Worm (Caenorhabditis elegans) whole organism, L1 larva: Measurements from ENCODE around the gene calu-1.

Experiments used
- C16A3.4 ChIP-seq: fragments of 150-350 bp; optimal IDR thresholded peaks from 2 replicates; lab custom pipeline; 2014; ENCODE audit warnings: missing biosample characterization, missing genetic modification characterization
- C34B4.2 ChIP-seq: sonication (generic microtip); optimal IDR thresholded peaks from 2 replicates; lab custom pipeline; 2017; ENCODE audit warnings: mild to moderate bottlenecking, missing genetic modification characterization, missing compliant biosample characterization
- F16B12.6 ChIP-seq: fragments of 150-350 bp; optimal IDR thresholded peaks from 2 replicates; lab custom pipeline; 2014; ENCODE audit warnings: missing biosample characterization, missing genetic modification characterization
- Y116A8C.19 ChIP-seq: sonication (generic microtip); optimal IDR thresholded peaks from 2 replicates; lab custom pipeline; 2016; ENCODE audit warnings: missing compliant biosample characterization, missing genetic modification characterization, borderline replicate concordance
- aha-1 ChIP-seq: fragments of 150-350 bp; optimal IDR thresholded peaks from 2 replicates; lab custom pipeline; 2014; ENCODE audit warnings: missing biosample characterization, missing genetic modification characterization
- aly-2 ChIP-seq: fragments of 150-350 bp; optimal IDR thresholded peaks from 2 replicates; lab custom pipeline; 2014; ENCODE audit warnings: missing biosample characterization, missing genetic modification characterization
- ama-1 ChIP-seq: fragments of 150-350 bp; optimal IDR thresholded peaks from 2 replicates; lab custom pipeline; 2014
- blmp-1 ChIP-seq: fragments of 150-350 bp; optimal IDR thresholded peaks from 2 replicates; lab custom pipeline; 2014; ENCODE audit warnings: missing biosample characterization, missing genetic modification characterization
- ceh-8 ChIP-seq: fragments of 200-800 bp; sonication (Bioruptor generic); optimal IDR thresholded peaks from 2 replicates; lab custom pipeline; 2018; ENCODE audit warnings: mild to moderate bottlenecking, missing genetic modification characterization, moderate library complexity, missing compliant biosample characterization
- ceh-88 ChIP-seq: fragments of 200-800 bp; sonication (Bioruptor generic); IDR thresholded peaks from 2 replicates; pipeline ENCODE4 v1.3.6; 2022; ENCODE audit warnings: missing genetic modification characterization, missing compliant biosample characterization
- ces-1 ChIP-seq: fragments of 150-350 bp; optimal IDR thresholded peaks from 2 replicates; lab custom pipeline; 2014; ENCODE audit warnings: missing biosample characterization, missing genetic modification reagents, missing genetic modification characterization
- dsc-1 ChIP-seq: sonication (generic microtip); optimal IDR thresholded peaks from 2 replicates; lab custom pipeline; 2016; ENCODE audit warnings: mild to moderate bottlenecking, missing genetic modification characterization, missing compliant biosample characterization
- efl-1 ChIP-seq, 4 experiments: fragments of 150-350 bp; optimal IDR thresholded peaks in 3 of 4; peaks in 1 of 4; 1 replicate in 1 of 4; 2 replicates in 3 of 4; lab custom pipeline; 2014; ENCODE audit warnings: missing biosample characterization in 2 of 4, missing genetic modification characterization in 2 of 4, missing genetic modification reagents in 2 of 4
- elt-2 ChIP-seq: sonication (generic microtip); optimal IDR thresholded peaks from 2 replicates; lab custom pipeline; 2016; ENCODE audit warnings: missing genetic modification characterization, mild to moderate bottlenecking, inconsistent platforms, missing compliant biosample characterization, missing genetic modification reagents
- ets-5 ChIP-seq: fragments of 200-800 bp; sonication (Bioruptor generic); IDR thresholded peaks from 2 replicates; pipeline ENCODE4 v1.3.6; 2022; ENCODE audit warnings: missing genetic modification characterization, missing compliant biosample characterization
- fkh-4 ChIP-seq: sonication (generic microtip); optimal IDR thresholded peaks from 2 replicates; lab custom pipeline; 2016; ENCODE audit warnings: missing compliant biosample characterization, missing genetic modification characterization, borderline replicate concordance
- grh-1 ChIP-seq: fragments of 200-800 bp; sonication (Bioruptor generic); IDR thresholded peaks from 2 replicates; pipeline ENCODE4 v1.3.6; 2022; ENCODE audit warnings: missing genetic modification reagents, missing genetic modification characterization, missing compliant biosample characterization
- hlh-17 ChIP-seq: fragments of 200-800 bp; sonication (Bioruptor generic); optimal IDR thresholded peaks from 2 replicates; lab custom pipeline; 2018; ENCODE audit warnings: missing genetic modification characterization, mild to moderate bottlenecking, missing compliant biosample characterization, moderate library complexity, borderline replicate concordance
- irx-1 ChIP-seq: sonication (generic microtip); optimal IDR thresholded peaks from 2 replicates; lab custom pipeline; 2016; ENCODE audit warnings: missing genetic modification characterization, missing compliant biosample characterization
- lin-13 ChIP-seq: fragments of 150-350 bp; optimal IDR thresholded peaks from 2 replicates; lab custom pipeline; 2014; ENCODE audit warnings: missing biosample characterization, missing genetic modification reagents, missing genetic modification characterization
- lin-14 ChIP-seq: fragments of 200-800 bp; sonication (Bioruptor generic); optimal IDR thresholded peaks from 2 replicates; lab custom pipeline; 2018; ENCODE audit warnings: mild to moderate bottlenecking, missing genetic modification characterization, moderate library complexity, missing compliant biosample characterization
- lin-15B ChIP-seq: fragments of 150-350 bp; sonication (generic microtip); optimal IDR thresholded peaks from 3 replicates; lab custom pipeline; 2014; ENCODE audit warnings: missing biosample characterization, missing genetic modification characterization
- lin-35 ChIP-seq, 2 experiments: fragments of 150-350 bp; optimal IDR thresholded peaks; 2 replicates each; lab custom pipeline; 2014; ENCODE audit warnings: missing biosample characterization in 2 of 2, missing genetic modification characterization in 2 of 2, missing genetic modification reagents in 2 of 2
- lin-39 ChIP-seq: fragments of 150-350 bp; optimal IDR thresholded peaks from 2 replicates; lab custom pipeline; 2014; ENCODE audit warnings: missing biosample characterization, missing genetic modification reagents, missing genetic modification characterization
- mab-9 ChIP-seq: fragments of 200-800 bp; sonication (Bioruptor generic); IDR thresholded peaks from 2 replicates; pipeline ENCODE4 v1.3.6; 2022; ENCODE audit warnings: missing genetic modification reagents, missing genetic modification characterization, missing compliant biosample characterization
- mep-1 ChIP-seq: fragments of 150-350 bp; optimal IDR thresholded peaks from 2 replicates; lab custom pipeline; 2014; ENCODE audit warnings: missing biosample characterization, missing genetic modification characterization
- nhr-20 ChIP-seq: sonication (generic microtip); optimal IDR thresholded peaks from 2 replicates; lab custom pipeline; 2016; ENCODE audit warnings: mild to moderate bottlenecking, missing genetic modification characterization, missing compliant biosample characterization
- nhr-237 ChIP-seq: fragments of 150-350 bp; optimal IDR thresholded peaks from 2 replicates; lab custom pipeline; 2014; ENCODE audit warnings: missing biosample characterization, missing genetic modification characterization
- nhr-47 ChIP-seq: sonication (generic microtip); optimal IDR thresholded peaks from 2 replicates; lab custom pipeline; 2016; ENCODE audit warnings: mild to moderate bottlenecking, missing genetic modification characterization, moderate library complexity, missing compliant biosample characterization
- nhr-71 ChIP-seq: sonication (generic microtip); optimal IDR thresholded peaks from 2 replicates; lab custom pipeline; 2016; ENCODE audit warnings: mild to moderate bottlenecking, missing genetic modification characterization, moderate library complexity, missing compliant biosample characterization
- nhr-84 ChIP-seq: sonication (generic microtip); optimal IDR thresholded peaks from 2 replicates; lab custom pipeline; 2017; ENCODE audit warnings: missing biosample characterization, missing genetic modification characterization
- nhr-85 ChIP-seq: sonication (generic microtip); peaks from one replicate; lab custom pipeline; 2016; ENCODE audit warnings: missing genetic modification characterization, inconsistent platforms, missing compliant biosample characterization
- nhr-90 ChIP-seq: sonication (generic microtip); optimal IDR thresholded peaks from 2 replicates; lab custom pipeline; 2016; ENCODE audit warnings: mild to moderate bottlenecking, missing genetic modification characterization, missing compliant biosample characterization; ENCODE audit not compliant: poor library complexity
- pax-3 ChIP-seq: fragments of 200-800 bp; sonication (Bioruptor generic); optimal IDR thresholded peaks from 2 replicates; lab custom pipeline; 2018; ENCODE audit warnings: mild to moderate bottlenecking, missing genetic modification characterization, moderate library complexity, missing compliant biosample characterization
- pqm-1 ChIP-seq: sonication (generic microtip); optimal IDR thresholded peaks from 3 replicates; lab custom pipeline; 2017; ENCODE audit warnings: missing biosample characterization, missing genetic modification characterization
- rnt-1 ChIP-seq: sonication (generic microtip); optimal IDR thresholded peaks from 2 replicates; lab custom pipeline; 2016; ENCODE audit warnings: mild to moderate bottlenecking, missing genetic modification characterization, moderate library complexity, missing compliant biosample characterization
- skn-1 ChIP-seq: fragments of 150-350 bp; optimal IDR thresholded peaks from 2 replicates; lab custom pipeline; 2014; ENCODE audit warnings: missing biosample characterization, missing genetic modification characterization
- sup-37 ChIP-seq: fragments of 200-800 bp; sonication (Bioruptor generic); optimal IDR thresholded peaks from 2 replicates; lab custom pipeline; 2018; ENCODE audit warnings: mild to moderate bottlenecking, missing genetic modification characterization, missing compliant biosample characterization
- swsn-7 ChIP-seq: sonication (generic microtip); optimal IDR thresholded peaks from 2 replicates; lab custom pipeline; 2016; ENCODE audit warnings: missing genetic modification characterization, missing compliant biosample characterization
- unc-30 ChIP-seq: sonication (generic microtip); optimal IDR thresholded peaks from 2 replicates; lab custom pipeline; 2017; ENCODE audit warnings: missing biosample characterization, missing genetic modification characterization
- unc-62 ChIP-seq: fragments of 150-350 bp; optimal IDR thresholded peaks from 2 replicates; lab custom pipeline; 2014; ENCODE audit warnings: missing biosample characterization, missing genetic modification reagents, missing genetic modification characterization
- unc-86 ChIP-seq: sonication (generic microtip); optimal IDR thresholded peaks from 2 replicates; lab custom pipeline; 2016; ENCODE audit warnings: missing genetic modification characterization, missing compliant biosample characterization
- vab-15 ChIP-seq: sonication (generic microtip); optimal IDR thresholded peaks from 2 replicates; lab custom pipeline; 2017; ENCODE audit warnings: missing genotype, mild to moderate bottlenecking, missing genetic modification characterization, missing compliant biosample characterization
- xbp-1 ChIP-seq: sonication (generic microtip); optimal IDR thresholded peaks from 2 replicates; lab custom pipeline; 2016; ENCODE audit warnings: missing genetic modification characterization, missing compliant biosample characterization
- zag-1 ChIP-seq: fragments of 150-350 bp; optimal IDR thresholded peaks from 2 replicates; lab custom pipeline; 2014; ENCODE audit warnings: missing biosample characterization, missing genetic modification characterization
- ztf-11 ChIP-seq, 2 experiments: sonication (generic microtip); optimal IDR thresholded peaks; 2 replicates each; lab custom pipeline; 2016 to 2017; ENCODE audit warnings: missing genetic modification characterization in 2 of 2, missing biosample characterization in 1 of 2, missing compliant biosample characterization in 1 of 2
- ztf-4 ChIP-seq: fragments of 150-350 bp; optimal IDR thresholded peaks from 2 replicates; lab custom pipeline; 2014; ENCODE audit warnings: missing biosample characterization, missing genetic modification characterization

calu-1 gene

DNA sequence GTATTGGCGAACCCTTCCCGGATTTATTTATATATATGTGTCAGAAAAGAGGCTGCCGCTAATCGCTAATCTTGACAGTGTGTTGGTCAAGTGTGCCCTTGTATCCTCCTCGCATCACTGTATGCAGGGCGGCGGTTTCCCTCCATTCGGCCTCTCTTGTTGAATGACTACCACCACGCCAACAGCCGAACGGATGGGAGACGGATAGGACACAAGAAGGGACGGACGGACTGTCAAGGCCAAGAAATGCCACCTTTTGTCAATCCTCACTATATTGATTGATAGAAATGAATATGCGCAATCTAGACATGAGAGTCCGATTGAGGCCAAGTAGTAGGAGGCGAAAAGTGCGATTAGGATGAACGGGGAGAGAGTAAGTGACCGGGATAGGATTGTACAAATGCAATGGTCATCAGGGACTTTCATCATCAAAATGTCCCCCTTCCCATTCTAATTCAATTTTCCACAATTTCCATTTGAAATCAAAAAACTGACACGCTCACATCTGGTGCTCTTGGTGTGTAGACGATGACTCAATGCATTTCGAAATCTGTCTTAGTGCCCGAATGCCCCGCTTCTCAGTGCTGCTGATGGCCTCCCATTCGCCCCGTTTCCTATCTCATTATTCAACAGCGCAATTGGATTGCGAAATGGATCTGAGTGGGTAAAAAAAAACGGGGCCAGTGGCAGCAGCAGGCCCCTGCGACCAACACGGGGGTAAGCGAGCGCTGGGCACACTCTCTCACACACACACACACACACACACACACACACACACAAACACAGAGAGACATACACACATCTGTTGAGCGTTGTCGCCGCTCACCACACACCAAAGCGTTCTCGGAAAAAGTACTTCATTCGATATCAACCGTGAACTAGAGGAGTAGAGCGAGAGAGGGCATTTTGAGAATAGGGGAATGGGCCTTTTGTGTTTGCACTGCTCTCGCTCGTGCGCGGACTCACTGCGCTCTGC is 8.7 kb downstream of the calu-1 start (continued):
- peak; percentile 43 for TF ChIP-seq unc-86 (tag; lab: Kevin White, UChicago)
- no peak for TF ChIP-seq pax-3 (tag; lab: Kevin White, UChicago)
- TF ChIP-seq lin-15B (tag; lab: Kevin White, UChicago): no peak
- no peak for TF ChIP-seq nhr-84 (tag; lab: Kevin White, UChicago)
- TF ChIP-seq mab-9 (GFP tag; lab: Robert Waterston, UW): no peak
- TF ChIP-seq aly-2 (tag; lab: Kevin White, UChicago): no peak
- TF ChIP-seq pqm-1 (tag; lab: Kevin White, UChicago): no peak
- peak; percentile 60 for TF ChIP-seq swsn-7 (tag; lab: Kevin White, UChicago)
- no peak for TF ChIP-seq ets-5 (GFP tag; lab: Robert Waterston, UW)
- TF ChIP-seq ceh-88 (GFP tag; lab: Robert Waterston, UW): no peak
- TF ChIP-seq lin-35 (GFP tag; optimal IDR thresholded peaks at IDR 0.05; lab: Kevin White, UChicago): peak in 1 of 2 experiments; percentile 14
- no peak for TF ChIP-seq nhr-90 (tag; lab: Kevin White, UChicago)
- TF ChIP-seq elt-2 (tag; lab: Kevin White, UChicago): no peak
- TF ChIP-seq ztf-4: peak; percentile 53
- peak; percentile 60 for TF ChIP-seq rnt-1 (tag; lab: Kevin White, UChicago)
- TF ChIP-seq zag-1 (tag; lab: Kevin White, UChicago): no peak
- TF ChIP-seq C16A3.4 (tag; lab: Kevin White, UChicago): peak; percentile 44
- peak; percentile 81 for TF ChIP-seq nhr-71 (tag; lab: Kevin White, UChicago)
- no peak for TF ChIP-seq F16B12.6 (tag; lab: Kevin White, UChicago)
- peak in 1 of 2 experiments; percentile 54 for TF ChIP-seq ztf-11 (tag; optimal IDR thresholded peaks at IDR 0.05; lab: Kevin White, UChicago)
- TF ChIP-seq lin-39 (tag; lab: Kevin White, UChicago): no peak
- TF ChIP-seq grh-1 (GFP tag; lab: Robert Waterston, UW): no peak
- TF ChIP-seq skn-1 (tag; lab: Kevin White, UChicago): peak; percentile 63
- TF ChIP-seq aha-1 (tag; lab: Kevin White, UChicago): no peak
- no peak for TF ChIP-seq hlh-17 (GFP tag; lab: Kevin White, UChicago)
- TF ChIP-seq mep-1: peak; percentile 43
- peak; percentile 31 for TF ChIP-seq sup-37 (GFP tag; lab: Kevin White, UChicago)
- TF ChIP-seq ces-1: peak; percentile 45
- no peak for TF ChIP-seq ama-1 (lab: Kevin White, UChicago)
- peak; percentile 68 for TF ChIP-seq nhr-47 (tag; lab: Kevin White, UChicago)
- no peak for TF ChIP-seq lin-13
- no peak for TF ChIP-seq nhr-237
- TF ChIP-seq unc-30: no peak
- peak; percentile 54 for TF ChIP-seq dsc-1 (tag; lab: Kevin White, UChicago)
- TF ChIP-seq Y116A8C.19 (tag; lab: Kevin White, UChicago): no peak

ce11 chrX:4960910-4961680 is 9.6 kb downstream of the calu-1 start:
- TF ChIP-seq unc-62 (GFP tag; lab: Kevin White, UChicago) (no peak), irx-1 (tag; lab: Kevin White, UChicago) (no peak), pax-3 (tag; lab: Kevin White, UChicago) (no peak), elt-2 (tag; lab: Kevin White, UChicago) (no peak), vab-15 (tag; lab: Kevin White, UChicago) (no peak), ets-5 (GFP tag; lab: Robert Waterston, UW) (no peak), nhr-20 (no peak), ceh-8 (GFP tag; lab: Kevin White, UChicago) (no peak), fkh-4 (no peak), ama-1 (lab: Kevin White, UChicago) (no peak), efl-1 (optimal IDR thresholded peaks at IDR 0.05; lab: Kevin White, UChicago) (no peak), efl-1 (GFP tag; optimal IDR thresholded peaks at IDR 0.05 in 1 of 2; lab: Kevin White, UChicago) (peak in 1 of 2 experiments; percentile 24), blmp-1 (tag; lab: Kevin White, UChicago) (peak; percentile 14), lin-14 (GFP tag; lab: Kevin White, UChicago) (peak; percentile 16), lin-35 (GFP tag; optimal IDR thresholded peaks at IDR 0.05; lab: Kevin White, UChicago) (no peak), rnt-1 (tag; lab: Kevin White, UChicago) (peak; percentile 5), xbp-1 (tag; lab: Kevin White, UChicago) (no peak), ceh-88 (GFP tag; lab: Robert Waterston, UW) (no peak), C34B4.2 (tag; lab: Kevin White, UChicago) (no peak), nhr-85 (tag; lab: Kevin White, UChicago) (peak; percentile 78)
